Worm (Caenorhabditis elegans) whole organism, L4 larva: Measurements from ENCODE around the gene Y43F8C.5.

ENCODE experiments used
- F10B5.3 ChIP-seq: sonication (generic microtip); optimal IDR thresholded peaks from 2 replicates; lab custom pipeline; 2016; ENCODE audit warnings: mild to moderate bottlenecking, missing genetic modification characterization, missing compliant biosample characterization
- F49E8.2 ChIP-seq: sonication (generic microtip); optimal IDR thresholded peaks from 2 replicates; lab custom pipeline; 2016; ENCODE audit warnings: missing compliant biosample characterization, mild to moderate bottlenecking, missing genetic modification characterization, borderline replicate concordance
- R02D3.7 ChIP-seq: fragments of 150-350 bp; sonication (generic microtip); optimal IDR thresholded peaks from 3 replicates; lab custom pipeline; 2014; ENCODE audit warnings: missing biosample characterization, missing genetic modification characterization
- T20F7.1 ChIP-seq: fragments of 200-800 bp; sonication (Bioruptor generic); optimal IDR thresholded peaks from 2 replicates; lab custom pipeline; 2018; ENCODE audit warnings: mild to moderate bottlenecking, missing genetic modification characterization, missing compliant biosample characterization
- T26A8.4 ChIP-seq: fragments of 200-800 bp; sonication (Bioruptor generic); IDR thresholded peaks from 2 replicates; pipeline ENCODE4 v1.3.6; 2022; ENCODE audit warnings: missing genetic modification characterization, missing compliant biosample characterization
- Y105C5A.15 ChIP-seq: fragments of 200-800 bp; sonication (Bioruptor generic); IDR thresholded peaks from 2 replicates; pipeline ENCODE4 v1.3.6; 2022; ENCODE audit warnings: missing genetic modification characterization, missing compliant biosample characterization
- Y75B8A.6 ChIP-seq: fragments of 200-800 bp; sonication (Bioruptor generic); IDR thresholded peaks from 2 replicates; pipeline ENCODE4 v1.3.6; 2022; ENCODE audit warnings: missing genetic modification reagents, missing genetic modification characterization, missing compliant biosample characterization
- ZK337.2 ChIP-seq: fragments of 200-800 bp; sonication (Bioruptor generic); IDR thresholded peaks from 2 replicates; pipeline ENCODE4 v1.3.6; 2022; ENCODE audit warnings: missing genetic modification reagents, missing genetic modification characterization, missing compliant biosample characterization
- ZK546.5 ChIP-seq, 2 experiments: sonication (generic microtip); optimal IDR thresholded peaks; 2 replicates each; lab custom pipeline; 2017; ENCODE audit warnings: missing biosample characterization in 2 of 2, missing genetic modification characterization in 2 of 2
- ama-1 ChIP-seq: fragments of 150-350 bp; optimal IDR thresholded peaks from 2 replicates; lab custom pipeline; 2014; ENCODE audit warnings: inconsistent platforms, mixed read lengths
- arid-1 ChIP-seq: fragments of 200-800 bp; sonication (Bioruptor generic); conservative IDR thresholded peaks from 2 replicates; pipeline ENCODE4 v1.3.6; 2022; ENCODE audit warnings: missing genetic modification reagents, missing genetic modification characterization, missing compliant biosample characterization
- attf-4 ChIP-seq: sonication (generic microtip); optimal IDR thresholded peaks from 3 replicates; lab custom pipeline; 2017; ENCODE audit warnings: missing biosample characterization, missing genetic modification characterization
- ceh-32 ChIP-seq: sonication (generic microtip); optimal IDR thresholded peaks from 2 replicates; lab custom pipeline; 2016; ENCODE audit warnings: mild to moderate bottlenecking, missing genetic modification characterization, missing compliant biosample characterization; ENCODE audit not compliant: poor library complexity
- ceh-44 ChIP-seq: fragments of 200-800 bp; sonication (Bioruptor generic); IDR thresholded peaks from 2 replicates; pipeline ENCODE4 v1.3.6; 2022; ENCODE audit warnings: missing genetic modification reagents, missing genetic modification characterization, missing compliant biosample characterization
- ceh-62 ChIP-seq: sonication (generic microtip); optimal IDR thresholded peaks from 2 replicates; lab custom pipeline; 2017; ENCODE audit warnings: missing biosample characterization, missing genetic modification characterization
- ceh-82 ChIP-seq: sonication (generic microtip); optimal IDR thresholded peaks from 2 replicates; lab custom pipeline; 2017; ENCODE audit warnings: missing biosample characterization, missing genetic modification characterization
- ces-1 ChIP-seq: fragments of 150-350 bp; sonication (generic microtip); optimal IDR thresholded peaks from 4 replicates; lab custom pipeline; 2014; ENCODE audit warnings: missing biosample characterization, missing genetic modification reagents, missing genetic modification characterization
- cey-2 ChIP-seq: sonication (generic microtip); optimal IDR thresholded peaks from 3 replicates; lab custom pipeline; 2017; ENCODE audit warnings: missing genetic modification characterization, mild to moderate bottlenecking, missing compliant biosample characterization, antibody characterized with exemption, borderline replicate concordance; ENCODE audit not compliant: insufficient read depth
- ctbp-1 ChIP-seq: fragments of 200-800 bp; sonication (Bioruptor generic); IDR thresholded peaks from 2 replicates; pipeline ENCODE4 v1.3.6; 2022; ENCODE audit warnings: missing genetic modification reagents, missing genetic modification characterization, missing compliant biosample characterization
- daf-12 ChIP-seq: fragments of 150-350 bp; optimal IDR thresholded peaks from 2 replicates; lab custom pipeline; 2014; ENCODE audit warnings: missing biosample characterization, missing genetic modification reagents, missing genetic modification characterization
- daf-16 ChIP-seq, 3 experiments: sonication (generic microtip); optimal IDR thresholded peaks; 2 replicates each; lab custom pipeline; 2016 to 2017; ENCODE audit warnings: missing genetic modification characterization in 3 of 3, missing genetic modification reagents in 3 of 3, mild to moderate bottlenecking in 2 of 3, missing compliant biosample characterization in 2 of 3, missing biosample characterization in 1 of 3, moderate library complexity in 1 of 3
- daf-19 ChIP-seq: fragments of 200-800 bp; sonication (Bioruptor generic); conservative IDR thresholded peaks from 2 replicates; pipeline ENCODE4 v1.3.6; 2022; ENCODE audit warnings: missing genetic modification characterization, missing compliant biosample characterization
- daf-8 ChIP-seq: fragments of 200-800 bp; sonication (Bioruptor generic); IDR thresholded peaks from 2 replicates; pipeline ENCODE4 v1.3.6; 2022; ENCODE audit warnings: missing genetic modification characterization, missing compliant biosample characterization
- dmd-6 ChIP-seq: fragments of 200-800 bp; sonication (Bioruptor generic); IDR thresholded peaks from 2 replicates; pipeline ENCODE4 v1.3.6; 2022; ENCODE audit warnings: missing genetic modification reagents, missing genetic modification characterization, missing compliant biosample characterization
- dmd-9 ChIP-seq: fragments of 200-800 bp; sonication (Bioruptor generic); IDR thresholded peaks from 2 replicates; pipeline ENCODE4 v1.3.6; 2022; ENCODE audit warnings: missing genetic modification reagents, missing genetic modification characterization, missing compliant biosample characterization
- dpl-1 ChIP-seq: fragments of 150-350 bp; optimal IDR thresholded peaks from 2 replicates; lab custom pipeline; 2014; ENCODE audit warnings: missing biosample characterization, missing genetic modification reagents, missing genetic modification characterization
- duxl-1 ChIP-seq: sonication (generic microtip); optimal IDR thresholded peaks from 2 replicates; lab custom pipeline; 2016; ENCODE audit warnings: mild to moderate bottlenecking, missing genetic modification characterization, moderate library complexity, missing compliant biosample characterization; ENCODE audit not compliant: poor library complexity
- egl-27 ChIP-seq: sonication (generic microtip); optimal IDR thresholded peaks from 3 replicates; lab custom pipeline; 2017; ENCODE audit warnings: missing biosample characterization, missing genetic modification reagents, missing genetic modification characterization
- fkh-10 ChIP-seq: fragments of 150-350 bp; optimal IDR thresholded peaks from 2 replicates; lab custom pipeline; 2014; ENCODE audit warnings: missing biosample characterization, missing genetic modification reagents, missing genetic modification characterization
- gei-8 ChIP-seq: fragments of 200-800 bp; sonication (Bioruptor generic); optimal IDR thresholded peaks from 2 replicates; lab custom pipeline; 2018; ENCODE audit warnings: mild to moderate bottlenecking, missing genetic modification characterization, missing compliant biosample characterization
- hlh-30 ChIP-seq: sonication (generic microtip); optimal IDR thresholded peaks from 2 replicates; lab custom pipeline; 2017; ENCODE audit warnings: antibody characterized with exemption, mild to moderate bottlenecking, missing genetic modification characterization, missing compliant biosample characterization; ENCODE audit not compliant: insufficient read depth
- jun-1 ChIP-seq: fragments of 150-350 bp; optimal IDR thresholded peaks from 2 replicates; lab custom pipeline; 2014; ENCODE audit warnings: missing biosample characterization, missing genetic modification reagents, missing genetic modification characterization
- lim-7 ChIP-seq: fragments of 200-800 bp; sonication (Bioruptor generic); IDR thresholded peaks from 2 replicates; pipeline ENCODE4 v1.3.6; 2022; ENCODE audit warnings: missing genetic modification characterization, missing compliant biosample characterization
- lin-13 ChIP-seq: fragments of 150-350 bp; optimal IDR thresholded peaks from 2 replicates; lab custom pipeline; 2014; ENCODE audit warnings: missing biosample characterization, missing genetic modification reagents, missing genetic modification characterization
- lin-38 ChIP-seq: fragments of 200-800 bp; sonication (Bioruptor generic); IDR thresholded peaks from 2 replicates; pipeline ENCODE4 v1.3.6; 2022; ENCODE audit warnings: missing genetic modification reagents, missing genetic modification characterization, missing compliant biosample characterization
- lin-39 ChIP-seq: fragments of 150-350 bp; optimal IDR thresholded peaks from 2 replicates; lab custom pipeline; 2014; ENCODE audit warnings: missing biosample characterization, missing genetic modification reagents, missing genetic modification characterization
- mdt-29 ChIP-seq: fragments of 200-800 bp; sonication (Bioruptor generic); IDR thresholded peaks from 2 replicates; pipeline ENCODE4 v1.3.6; 2022; ENCODE audit warnings: missing genetic modification reagents, missing genetic modification characterization, missing compliant biosample characterization
- mes-2 ChIP-seq: sonication (generic microtip); optimal IDR thresholded peaks from 2 replicates; lab custom pipeline; 2016; ENCODE audit warnings: missing genotype, mild to moderate bottlenecking, missing genetic modification characterization, missing compliant biosample characterization; ENCODE audit not compliant: poor library complexity, severe bottlenecking
- mxl-3 ChIP-seq: fragments of 200-800 bp; sonication (Bioruptor generic); optimal IDR thresholded peaks from 2 replicates; lab custom pipeline; 2018; ENCODE audit warnings: mild to moderate bottlenecking, missing genetic modification characterization, missing compliant biosample characterization
- nhr-11 ChIP-seq: fragments of 150-350 bp; optimal IDR thresholded peaks from 2 replicates; lab custom pipeline; 2014; ENCODE audit warnings: missing biosample characterization, missing genetic modification characterization
- nhr-237 ChIP-seq: sonication (generic microtip); optimal IDR thresholded peaks from 2 replicates; lab custom pipeline; 2017; ENCODE audit warnings: missing biosample characterization, missing genetic modification characterization
- nhr-42 ChIP-seq: fragments of 200-800 bp; sonication (Bioruptor generic); IDR thresholded peaks from 2 replicates; pipeline ENCODE4 v1.3.6; 2022; ENCODE audit warnings: missing genetic modification characterization, missing compliant biosample characterization
- nhr-6 ChIP-seq: fragments of 150-350 bp; optimal IDR thresholded peaks from 2 replicates; lab custom pipeline; 2014; ENCODE audit warnings: missing biosample characterization, missing genetic modification characterization
- pqm-1 ChIP-seq: sonication (generic microtip); optimal IDR thresholded peaks from 2 replicates; lab custom pipeline; 2017; ENCODE audit warnings: missing biosample characterization, missing genetic modification characterization
- rbr-2 ChIP-seq: sonication (generic microtip); optimal IDR thresholded peaks from 2 replicates; lab custom pipeline; 2016; ENCODE audit warnings: missing genotype, missing genetic modification characterization, missing compliant biosample characterization
- skn-1 ChIP-seq: fragments of 150-350 bp; optimal IDR thresholded peaks from 2 replicates; lab custom pipeline; 2014; ENCODE audit warnings: missing biosample characterization, missing genetic modification characterization
- spr-1 ChIP-seq: sonication (generic microtip); optimal IDR thresholded peaks from 2 replicates; lab custom pipeline; 2016; ENCODE audit warnings: mild to moderate bottlenecking, missing genetic modification characterization, missing compliant biosample characterization
- tag-97 ChIP-seq: fragments of 200-800 bp; sonication (Bioruptor generic); IDR thresholded peaks from 2 replicates; pipeline ENCODE4 v1.3.6; 2022; ENCODE audit warnings: missing genetic modification characterization, missing compliant biosample characterization
- unc-39 ChIP-seq: sonication (generic microtip); optimal IDR thresholded peaks from 2 replicates; lab custom pipeline; 2017; ENCODE audit warnings: missing biosample characterization, missing genetic modification characterization
- vab-7 ChIP-seq: fragments of 200-800 bp; sonication (Bioruptor generic); IDR thresholded peaks from 2 replicates; pipeline ENCODE4 v1.3.6; 2022; ENCODE audit warnings: missing genetic modification reagents, missing genetic modification characterization, missing compliant biosample characterization
- ztf-11 ChIP-seq: fragments of 150-350 bp; optimal IDR thresholded peaks from 2 replicates; lab custom pipeline; 2014; ENCODE audit warnings: missing biosample characterization, missing genetic modification characterization

The Y43F8C.5 gene

ce11 chrV:19643015-19643414, 10.6 kb upstream of the Y43F8C.5 start (continued):
- TF ChIP-seq T26A8.4 (GFP tag; lab: Robert Waterston, UW), result peak; percentile 95
- peak; percentile 68 for TF ChIP-seq hlh-30 (tag; lab: Kevin White, UChicago)
- TF ChIP-seq daf-8 (GFP tag; lab: Robert Waterston, UW), result peak; percentile 78; the same call in 1 of the 2 replicates
- no peak for TF ChIP-seq skn-1 (tag; lab: Kevin White, UChicago)
- peak; percentile 90 for TF ChIP-seq vab-7
- peak; percentile 97 for TF ChIP-seq lim-7
- peak; percentile 83 for TF ChIP-seq dmd-6
- no peak for TF ChIP-seq egl-27 (tag; lab: Kevin White, UChicago)
- no peak for TF ChIP-seq ceh-62
- TF ChIP-seq nhr-11 (tag; lab: Kevin White, UChicago), result peak; percentile 70
- TF ChIP-seq unc-39 (tag; lab: Kevin White, UChicago), result no peak
- peak; percentile 97 for TF ChIP-seq ceh-44 (GFP tag; lab: Robert Waterston, UW)
- no peak for TF ChIP-seq ztf-11
- peak; percentile 95 for TF ChIP-seq duxl-1 (tag; lab: Kevin White, UChicago)
- TF ChIP-seq ZK337.2 (GFP tag; lab: Robert Waterston, UW), result peak; percentile 92
- no peak for TF ChIP-seq ama-1 (lab: Kevin White, UChicago)
- no peak for TF ChIP-seq mxl-3 (GFP tag; lab: Kevin White, UChicago)
- no peak for TF ChIP-seq ceh-32 (tag; lab: Kevin White, UChicago)
- TF ChIP-seq dmd-9, result peak; percentile 89
- no peak for TF ChIP-seq attf-4 (tag; lab: Kevin White, UChicago)
- peak; percentile 89 for TF ChIP-seq mdt-29 (GFP tag; lab: Robert Waterston, UW)
- TF ChIP-seq ZK546.5 (tag; optimal IDR thresholded peaks at IDR 0.05; lab: Kevin White, UChicago), result no peak
- no peak for TF ChIP-seq fkh-10 (GFP tag; lab: Kevin White, UChicago)
- TF ChIP-seq dpl-1, result peak; percentile 53
- TF ChIP-seq F10B5.3, result peak; percentile 87
- TF ChIP-seq lin-38 (GFP tag; lab: Robert Waterston, UW), result peak; percentile 89
- peak; percentile 15 for TF ChIP-seq jun-1 (tag; lab: Kevin White, UChicago)
- TF ChIP-seq nhr-42 (GFP tag; lab: Robert Waterston, UW), result peak; percentile 95
- TF ChIP-seq ceh-82 (tag; lab: Kevin White, UChicago), result no peak
- peak; percentile 90 for TF ChIP-seq mes-2 (tag; lab: Kevin White, UChicago)
- TF ChIP-seq pqm-1, result peak; percentile 18
- TF ChIP-seq nhr-237 (tag; lab: Kevin White, UChicago), result no peak
- TF ChIP-seq F49E8.2 (tag; lab: Kevin White, UChicago), result peak; percentile 95
- TF ChIP-seq ces-1, result no peak
- TF ChIP-seq lin-13 (GFP tag; lab: Kevin White, UChicago), result peak; percentile 93
- no peak for TF ChIP-seq cey-2 (tag; lab: Kevin White, UChicago)
- peak; percentile 85 to 93 for TF ChIP-seq daf-16 (GFP tag; optimal IDR thresholded peaks at IDR 0.05; lab: Kevin White, UChicago)
- peak; percentile 67 for TF ChIP-seq daf-16 (tag; optimal IDR thresholded peaks at IDR 0.05; lab: Kevin White, UChicago)
- TF ChIP-seq R02D3.7 (tag; lab: Kevin White, UChicago), result no peak
- TF ChIP-seq daf-19 (GFP tag; lab: Robert Waterston, UW), result no peak
- TF ChIP-seq lin-39 (tag; lab: Kevin White, UChicago), result no peak
- no peak for TF ChIP-seq daf-12
- TF ChIP-seq ctbp-1 (GFP tag; lab: Robert Waterston, UW), result peak; percentile 93
- TF ChIP-seq spr-1 (tag; lab: Kevin White, UChicago), result peak; percentile 92
- TF ChIP-seq Y105C5A.15, result peak; percentile 97
- peak; percentile 93 for TF ChIP-seq arid-1 (GFP tag; lab: Robert Waterston, UW)
- TF ChIP-seq nhr-6 (tag; lab: Kevin White, UChicago), result peak; percentile 64
- TF ChIP-seq gei-8 (GFP tag; lab: Kevin White, UChicago), result peak; percentile 86
- TF ChIP-seq T20F7.1 (GFP tag; lab: Kevin White, UChicago), result no peak
- TF ChIP-seq Y75B8A.6 (GFP tag; lab: Robert Waterston, UW), result peak; percentile 95
- TF ChIP-seq rbr-2 (tag; lab: Kevin White, UChicago), result peak; percentile 92
- TF ChIP-seq tag-97 (GFP tag; lab: Robert Waterston, UW), result 0 out of 2 replicates have a peak, but pooled peaks have one; percentile 11
